Fruit fly (Drosophila melanogaster): ENCODE results near the gene CG7550.

dm6 chr3L:8137448-8137906, 13.1 kb upstream of the CG7550 start, which contains the start of the genes Setx and mus301:
- TF ChIP-seq CG6163 (GFP tag; IDR thresholded peaks at IDR 0.05) (no peak; the same call in 2 of the 3 replicates), acj6 (GFP tag; optimal IDR thresholded peaks at IDR 0.05) (peak; percentile 81)

Data from whole organism, prepupa.